Fruit fly (Drosophila melanogaster) whole organism, wandering third instar larva: ENCODE data around the gene Cdk12.
A peak's percentile ranks its signal among the peaks of the same experiment; 100 is the strongest.

ENCODE experiments used
- Abd-B ChIP-seq: fragments of >200 bp; optimal IDR thresholded peaks from 2 replicates; lab custom pipeline; 2017; ENCODE audit warnings: missing biosample characterization, missing genetic modification characterization
- CG32264 ChIP-seq: fragments of 200-800 bp; sonication (Bioruptor generic); optimal IDR thresholded peaks from 2 replicates; lab custom pipeline; 2016; ENCODE audit warnings: missing biosample characterization, missing genetic modification characterization
- CG9705 ChIP-seq: fragments of 200-800 bp; sonication (Bioruptor generic); optimal IDR thresholded peaks from 2 replicates; lab custom pipeline; 2018; ENCODE audit warnings: missing biosample characterization, mild to moderate bottlenecking, missing genetic modification characterization
- CrebA ChIP-seq: fragments of 200-800 bp; sonication (Bioruptor generic); optimal IDR thresholded peaks from 2 replicates; lab custom pipeline; 2016; ENCODE audit warnings: missing biosample characterization, mild to moderate bottlenecking, missing genetic modification characterization, borderline replicate concordance
- Dfd ChIP-seq: fragments of >200 bp; optimal IDR thresholded peaks from 2 replicates; lab custom pipeline; 2017; ENCODE audit warnings: missing biosample characterization, missing genetic modification characterization
- Dif ChIP-seq: fragments of 200-275, 200-300 bp; sonication (Bioruptor generic); optimal IDR thresholded peaks from 2 replicates; lab custom pipeline; 2018; ENCODE audit warnings: missing biosample characterization, missing genetic modification characterization; ENCODE audit not compliant: partially characterized antibody
- GATAd ChIP-seq: sonication (Bioruptor generic); optimal IDR thresholded peaks from 2 replicates; lab custom pipeline; 2016; ENCODE audit warnings: missing biosample characterization, missing genetic modification characterization
- HLH106 ChIP-seq: fragments of 200-800 bp; optimal IDR thresholded peaks from 3 replicates; lab custom pipeline; 2019; ENCODE audit warnings: missing biosample characterization, mild to moderate bottlenecking, missing genetic modification characterization, moderate library complexity
- Hnf4 ChIP-seq: fragments of 200-800 bp; sonication (Bioruptor generic); optimal IDR thresholded peaks from 2 replicates; lab custom pipeline; 2016; ENCODE audit warnings: missing biosample characterization, mild to moderate bottlenecking, missing genetic modification characterization
- Hr78 ChIP-seq: fragments of >200 bp; optimal IDR thresholded peaks from 2 replicates; lab custom pipeline; 2017; ENCODE audit warnings: missing biosample characterization, missing genetic modification characterization
- Hr83 ChIP-seq: fragments of 200-300 bp; sonication (Bioruptor generic); optimal IDR thresholded peaks from 2 replicates; lab custom pipeline; 2016; ENCODE audit warnings: missing biosample characterization, mild to moderate bottlenecking, missing genetic modification characterization, moderate library complexity; ENCODE audit not compliant: poor library complexity, severe bottlenecking
- Jra ChIP-seq: sonication (Bioruptor generic); optimal IDR thresholded peaks from 2 replicates; lab custom pipeline; 2016; ENCODE audit warnings: missing biosample characterization, missing genetic modification characterization
- Mio ChIP-seq: sonication (Bioruptor generic); optimal IDR thresholded peaks from 2 replicates; lab custom pipeline; 2016; ENCODE audit warnings: missing biosample characterization, missing genetic modification characterization
- Myc ChIP-seq: fragments of >200 bp; optimal IDR thresholded peaks from 2 replicates; lab custom pipeline; 2017
- N ChIP-seq: fragments of >200 bp; optimal IDR thresholded peaks from 2 replicates; lab custom pipeline; 2018; ENCODE audit warnings: missing biosample characterization, missing external identifiers, missing genetic modification characterization
- OdsH ChIP-seq: fragments of 200-800 bp; sonication (Bioruptor generic); optimal IDR thresholded peaks from 2 replicates; lab custom pipeline; 2016; ENCODE audit warnings: missing biosample characterization, mild to moderate bottlenecking, missing genetic modification characterization
- Rel ChIP-seq, 2 experiments: fragments of 200-800 bp; sonication (Bioruptor generic) in 1 of 2; optimal IDR thresholded peaks; 2 replicates in 1 of 2; 3 replicates in 1 of 2; lab custom pipeline; 2016 to 2019; ENCODE audit warnings: mild to moderate bottlenecking in 2 of 2, missing biosample characterization in 2 of 2, missing genetic modification characterization in 2 of 2, moderate library complexity in 1 of 2
- Sp1 ChIP-seq: fragments of 200-800 bp; sonication (Bioruptor generic); optimal IDR thresholded peaks from 3 replicates; lab custom pipeline; 2019; ENCODE audit warnings: missing biosample characterization, mild to moderate bottlenecking, missing genetic modification characterization, moderate library complexity
- Vsx2 ChIP-seq: fragments of 200-300, 225-300 bp; sonication (Bioruptor generic); optimal IDR thresholded peaks from 2 replicates; lab custom pipeline; 2018; ENCODE audit warnings: missing biosample characterization, missing genetic modification characterization; ENCODE audit not compliant: partially characterized antibody
- br ChIP-seq: fragments of 200-800 bp; sonication (Bioruptor generic); optimal IDR thresholded peaks from 2 replicates; lab custom pipeline; 2016; ENCODE audit warnings: missing biosample characterization, missing genetic modification characterization
- brk ChIP-seq: fragments of 200-800 bp; sonication (Bioruptor generic); optimal IDR thresholded peaks from 2 replicates; lab custom pipeline; 2016; ENCODE audit warnings: missing biosample characterization, mild to moderate bottlenecking, missing genetic modification characterization
- dl ChIP-seq, 2 experiments: fragments of 175-275, 200-275 bp in 1 of 2; fragments of 200-275 bp in 1 of 2; sonication (Bioruptor generic); optimal IDR thresholded peaks; lab custom pipeline; 2018; ENCODE audit warnings: mild to moderate bottlenecking in 2 of 2, missing biosample characterization in 2 of 2, missing genetic modification characterization in 2 of 2, moderate library complexity in 2 of 2; ENCODE audit not compliant: partially characterized antibody in 2 of 2, insufficient read depth in 1 of 2
- dmrt93B ChIP-seq: fragments of 200-800 bp; sonication (Bioruptor generic); optimal IDR thresholded peaks from 2 replicates; lab custom pipeline; 2018; ENCODE audit warnings: missing biosample characterization, mild to moderate bottlenecking, missing genetic modification characterization
- dsf ChIP-seq: sonication (Bioruptor generic); optimal IDR thresholded peaks from 2 replicates; lab custom pipeline; 2016; ENCODE audit warnings: missing biosample characterization, missing genetic modification characterization, borderline replicate concordance
- ey ChIP-seq: fragments of 200-800 bp; sonication (Bioruptor generic); optimal IDR thresholded peaks from 2 replicates; lab custom pipeline; 2016; ENCODE audit warnings: missing biosample characterization, missing genetic modification characterization
- foxo ChIP-seq, 2 experiments: fragments of 200-800 bp; sonication (Bioruptor generic); optimal IDR thresholded peaks; 2 replicates in 1 of 2; 3 replicates in 1 of 2; lab custom pipeline; 2016 to 2017; ENCODE audit warnings: missing biosample characterization in 2 of 2, missing genetic modification characterization in 2 of 2
- fru ChIP-seq: fragments of 200-800 bp; sonication (Bioruptor generic); optimal IDR thresholded peaks from 3 replicates; lab custom pipeline; 2016; ENCODE audit warnings: missing biosample characterization, mild to moderate bottlenecking, missing genetic modification characterization
- h ChIP-seq: fragments of 200-800 bp; sonication (Bioruptor generic); optimal IDR thresholded peaks from 3 replicates; lab custom pipeline; 2016; ENCODE audit warnings: missing biosample characterization, mild to moderate bottlenecking, missing genetic modification characterization
- jim ChIP-seq: fragments of 175-275, 200-325 bp; sonication (Bioruptor generic); optimal IDR thresholded peaks from 2 replicates; lab custom pipeline; 2016; ENCODE audit warnings: missing biosample characterization, mild to moderate bottlenecking, missing genetic modification characterization
- lola ChIP-seq: fragments of >200 bp; optimal IDR thresholded peaks from 2 replicates; lab custom pipeline; 2017; ENCODE audit warnings: missing biosample characterization, missing genetic modification characterization
- pan ChIP-seq: fragments of >200 bp; optimal IDR thresholded peaks from 2 replicates; lab custom pipeline; 2017
- psq ChIP-seq: fragments of 200-800 bp; sonication (Bioruptor generic); optimal IDR thresholded peaks from 3 replicates; lab custom pipeline; 2017; ENCODE audit warnings: missing biosample characterization, mild to moderate bottlenecking, missing genetic modification characterization, moderate library complexity
- rgr ChIP-seq: fragments of 200-800 bp; sonication (Bioruptor generic); optimal IDR thresholded peaks from 3 replicates; lab custom pipeline; 2016; ENCODE audit warnings: missing biosample characterization, mild to moderate bottlenecking, missing genetic modification characterization
- sage ChIP-seq: fragments of 200-800 bp; sonication (Bioruptor generic); optimal IDR thresholded peaks from 2 replicates; lab custom pipeline; 2016; ENCODE audit warnings: missing biosample characterization, mild to moderate bottlenecking, missing genetic modification characterization
- sv ChIP-seq: fragments of 200-800 bp; sonication (Bioruptor generic); optimal IDR thresholded peaks from 3 replicates; lab custom pipeline; 2016; ENCODE audit warnings: missing biosample characterization, missing genetic modification characterization
- tai ChIP-seq: sonication (Bioruptor generic); optimal IDR thresholded peaks from 2 replicates; lab custom pipeline; 2016; ENCODE audit warnings: missing biosample characterization, missing genetic modification characterization
- usp ChIP-seq: fragments of >200 bp; optimal IDR thresholded peaks from 2 replicates; lab custom pipeline; 2017; ENCODE audit warnings: missing biosample characterization, missing genetic modification characterization
- woc ChIP-seq: sonication (Bioruptor generic); optimal IDR thresholded peaks from 2 replicates; lab custom pipeline; 2016; ENCODE audit warnings: missing biosample characterization, mild to moderate bottlenecking, missing genetic modification characterization

The Cdk12 gene

dm6 chr3L:21533270-21533948 lies 17.3 kb downstream of the Cdk12 start, which contains the start of gene Mkrn1:
Gene Mkrn1, minus strand, starts transcription at chr3L:21533713.
- TF ChIP-seq fru (GFP tag; lab: Kevin White, UChicago) (no peak), Rel (GFP tag; optimal IDR thresholded peaks at IDR 0.05; lab: Kevin White, UChicago) (no peak), Rel (tag; optimal IDR thresholded peaks at IDR 0.05; lab: Kevin White, UChicago) (peak; percentile 41)

DNA sequence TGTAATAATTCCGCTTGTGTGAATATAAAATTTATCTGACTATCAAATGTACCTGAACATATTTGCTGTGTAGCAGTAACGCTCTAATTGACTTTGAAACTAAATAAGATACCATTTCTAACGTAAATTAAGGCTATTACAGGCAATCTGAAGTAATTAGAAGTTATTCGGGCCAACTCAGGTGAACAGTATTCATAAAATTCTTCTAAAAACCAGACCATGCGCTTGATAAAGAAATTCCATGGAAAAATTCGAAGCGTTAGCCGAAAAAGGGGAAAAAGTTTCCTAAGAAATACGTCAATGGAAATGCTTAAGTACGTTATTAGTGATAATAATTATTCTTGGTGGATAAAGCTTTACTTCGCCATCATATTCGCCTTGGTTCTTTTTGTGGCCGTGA lies 18.3 kb downstream of the Cdk12 start, which contains the start of gene ppk5:
Gene ppk5 (plus strand): TSS at position 301 of the 400 bp plus-strand sequence.
- TF ChIP-seq Hr78 (GFP tag; lab: Kevin White, UChicago) (no peak), N (GFP tag; lab: Kevin White, UChicago) (no peak), Dfd (GFP tag; lab: Kevin White, UChicago) (no peak), pan (no peak), Hnf4 (GFP tag; lab: Kevin White, UChicago) (no peak), foxo (GFP tag; optimal IDR thresholded peaks at IDR 0.05; lab: Kevin White, UChicago) (no peak), Dif (no peak), dl (GFP tag; optimal IDR thresholded peaks at IDR 0.05; lab: Kevin White, UChicago; ENCODE audit: insufficient read depth in 1 of 2, partially characterized antibody in 2 of 2) (no peak), Abd-B (GFP tag; lab: Kevin White, UChicago) (no peak), rgr (GFP tag; lab: Kevin White, UChicago) (no peak)

DNA sequence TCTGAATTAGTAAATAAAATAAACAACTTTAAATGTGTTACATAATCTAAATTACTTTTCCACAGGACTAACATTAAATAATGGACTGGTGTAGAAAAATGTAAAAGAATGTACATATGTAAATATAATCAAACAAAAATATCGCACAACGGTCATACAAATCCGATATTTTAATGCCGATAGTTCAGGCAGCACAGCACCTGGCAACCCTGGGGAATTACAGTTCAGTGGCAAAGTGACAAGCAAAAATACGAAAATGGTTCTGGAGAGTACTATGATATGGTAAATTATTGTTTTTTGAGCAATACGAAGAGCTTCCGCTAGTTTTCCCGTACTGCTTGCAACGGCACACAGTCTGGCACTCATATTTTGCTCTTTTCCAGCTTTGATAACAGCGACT lies 20.8 kb downstream of the Cdk12 start, which contains the start of gene Rpn10:
Gene Rpn10 (plus strand): TSS at position 144 of the 400 bp plus-strand sequence.
- TF ChIP-seq Mio (GFP tag; lab: Kevin White, UChicago) (no peak), Hnf4 (GFP tag; lab: Kevin White, UChicago) (peak; percentile 57), CG32264 (GFP tag; lab: Kevin White, UChicago) (no peak), dsf (GFP tag; lab: Kevin White, UChicago) (no peak), Abd-B (GFP tag; lab: Kevin White, UChicago) (no peak), CG9705 (GFP tag; lab: Kevin White, UChicago) (no peak), fru (GFP tag; lab: Kevin White, UChicago) (no peak), N (GFP tag; lab: Kevin White, UChicago) (no peak), woc (no peak), dl (GFP tag; optimal IDR thresholded peaks at IDR 0.05; lab: Kevin White, UChicago; ENCODE audit: insufficient read depth in 1 of 2, partially characterized antibody in 2 of 2) (no peak), rgr (GFP tag; lab: Kevin White, UChicago) (no peak), Vsx2 (GFP tag; lab: Kevin White, UChicago) (no peak), Dfd (GFP tag; lab: Kevin White, UChicago) (no peak), Rel (GFP tag; optimal IDR thresholded peaks at IDR 0.05; lab: Kevin White, UChicago) (no peak), Rel (tag; optimal IDR thresholded peaks at IDR 0.05; lab: Kevin White, UChicago) (peak; percentile 73), br (GFP tag; lab: Kevin White, UChicago) (no peak), Myc (lab: Kevin White, UChicago) (no peak), tai (peak; percentile 75), ey (GFP tag; lab: Kevin White, UChicago) (peak; percentile 2), lola (GFP tag; lab: Kevin White, UChicago) (no peak), HLH106 (no peak), Hr78 (GFP tag; lab: Kevin White, UChicago) (no peak), OdsH (GFP tag; lab: Kevin White, UChicago) (no peak), Sp1 (GFP tag; lab: Kevin White, UChicago) (no peak), brk (GFP tag; lab: Kevin White, UChicago) (no peak), usp (GFP tag; lab: Kevin White, UChicago) (no peak), pan (no peak), GATAd (GFP tag; lab: Kevin White, UChicago) (no peak), Jra (GFP tag; lab: Kevin White, UChicago) (peak; percentile 31), Dif (no peak), CrebA (GFP tag; lab: Kevin White, UChicago) (no peak), Hr83 (peak; percentile 61), sage (GFP tag; lab: Kevin White, UChicago) (no peak), jim (GFP tag; lab: Kevin White, UChicago) (no peak), psq (GFP tag; lab: Kevin White, UChicago) (no peak), sv (no peak), h (GFP tag; lab: Kevin White, UChicago) (no peak), foxo (GFP tag; optimal IDR thresholded peaks at IDR 0.05; lab: Kevin White, UChicago) (no peak), dmrt93B (GFP tag; lab: Kevin White, UChicago) (no peak)
